Worm (Caenorhabditis elegans): ENCODE results near the gene pptr-1.

DNA sequence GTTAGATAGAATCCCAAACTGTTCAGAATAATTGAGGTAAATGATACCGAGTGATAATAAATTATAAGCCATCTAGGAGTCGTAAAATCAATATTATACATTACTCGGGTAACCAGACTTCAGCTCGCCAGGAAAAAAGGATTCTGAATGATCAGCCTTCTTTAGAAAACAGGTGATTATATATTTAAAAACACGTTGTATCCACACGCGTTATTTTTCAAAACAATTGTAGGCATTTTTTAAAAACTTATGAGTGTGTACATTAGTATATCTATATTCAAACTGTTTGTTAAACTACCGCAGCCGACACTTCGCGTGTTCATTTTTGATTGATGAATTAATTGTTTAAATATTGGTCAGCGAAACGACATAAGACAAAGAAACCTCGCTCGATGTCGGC lies 30.9 kb downstream of the pptr-1 start, which contains the start of gene sri-65:
- TF ChIP-seq mls-2 (tag; optimal IDR thresholded peaks at IDR 0.05) (no peak), tbx-8 (GFP tag; optimal IDR thresholded peaks at IDR 0.05) (no peak), unc-39 (tag; optimal IDR thresholded peaks at IDR 0.05) (no peak), sptf-1 (tag; optimal IDR thresholded peaks at IDR 0.05) (no peak), snpc-4 (tag; optimal IDR thresholded peaks at IDR 0.05) (no peak), nhr-237 (tag; optimal IDR thresholded peaks at IDR 0.05) (no peak), mep-1 (tag; optimal IDR thresholded peaks at IDR 0.05) (no peak), mab-5 (tag; optimal IDR thresholded peaks at IDR 0.05) (no peak), nhr-28 (tag; optimal IDR thresholded peaks at IDR 0.05) (no peak), ham-2 (GFP tag; optimal IDR thresholded peaks at IDR 0.05) (no peak), ces-1 (GFP tag; optimal IDR thresholded peaks at IDR 0.05) (no peak), elt-3 (tag; optimal IDR thresholded peaks at IDR 0.05) (no peak), unc-62 (GFP tag; optimal IDR thresholded peaks at IDR 0.05) (no peak)
